Worm (Caenorhabditis elegans) whole organism, midembryonic: ENCODE results near the gene lgc-11.

Experiments used
- T22C8.4 ChIP-seq: fragments of 200-800 bp; sonication (Bioruptor generic); IDR thresholded peaks from 2 replicates; pipeline ENCODE4 v1.3.6; 2022; ENCODE audit warnings: missing genetic modification characterization, missing compliant biosample characterization
- cog-1 ChIP-seq: sonication (generic microtip); optimal IDR thresholded peaks from 2 replicates; lab custom pipeline; 2016; ENCODE audit warnings: missing genetic modification characterization, missing compliant biosample characterization
- flt-1 ChIP-seq: fragments of 200-800 bp; sonication (Bioruptor generic); IDR thresholded peaks from 2 replicates; pipeline ENCODE4 v1.3.6; 2022; ENCODE audit warnings: missing genetic modification characterization, missing compliant biosample characterization
- klf-2 ChIP-seq: fragments of 200-800 bp; sonication (Bioruptor generic); conservative IDR thresholded peaks from 2 replicates; pipeline ENCODE4 v1.3.6; 2022; ENCODE audit warnings: missing genetic modification reagents, missing genetic modification characterization, missing compliant biosample characterization
- med-1 ChIP-seq: sonication (generic microtip); optimal IDR thresholded peaks from 2 replicates; lab custom pipeline; 2017; ENCODE audit warnings: missing genetic modification characterization, mild to moderate bottlenecking, missing compliant biosample characterization, antibody characterized with exemption, missing genetic modification reagents; ENCODE audit not compliant: insufficient read depth
- ref-1 ChIP-seq: fragments of 200-800 bp; sonication (Bioruptor generic); conservative IDR thresholded peaks from 2 replicates; pipeline ENCODE4 v1.3.6; 2022; ENCODE audit warnings: missing genetic modification reagents, missing genetic modification characterization, missing compliant biosample characterization
- tab-1 ChIP-seq: fragments of 200-800 bp; sonication (Bioruptor generic); IDR thresholded peaks from 2 replicates; pipeline ENCODE4 v1.3.6; 2022; ENCODE audit warnings: missing genetic modification characterization, missing compliant biosample characterization
- ztf-23 ChIP-seq: fragments of 200-800 bp; sonication (Bioruptor generic); IDR thresholded peaks from 2 replicates; pipeline ENCODE4 v1.3.6; 2022; ENCODE audit warnings: missing genetic modification reagents, missing genetic modification characterization, missing compliant biosample characterization
- ztf-29 ChIP-seq: fragments of 200-800 bp; sonication (Bioruptor generic); IDR thresholded peaks from 2 replicates; pipeline ENCODE4 v1.3.6; 2022; ENCODE audit warnings: missing genetic modification reagents, missing genetic modification characterization, missing compliant biosample characterization

lgc-11 gene

DNA sequence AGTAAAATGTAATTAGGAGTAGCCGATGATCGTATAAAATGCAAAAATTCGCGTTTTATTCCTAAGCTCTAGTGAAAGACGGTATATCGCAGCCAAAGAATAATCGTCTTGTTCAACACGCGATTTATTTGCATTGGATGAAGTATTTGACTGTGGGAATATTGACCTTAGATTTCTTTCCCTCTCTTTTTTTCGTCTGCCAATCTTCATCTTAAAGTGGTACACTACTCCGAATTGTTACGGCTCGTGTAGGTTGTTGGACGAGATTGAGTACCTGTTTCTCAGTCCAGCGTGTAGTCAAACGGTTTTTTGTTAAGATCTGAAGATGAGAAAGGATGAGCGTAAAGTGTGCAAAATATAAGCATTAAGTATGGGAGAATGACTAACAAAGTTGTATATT lies at the start of gene lgc-11:
Gene lgc-11, minus strand, starts transcription at position 101 of the 400 bp plus-strand sequence.
- TF ChIP-seq flt-1 (GFP tag; lab: Robert Waterston, UW) (no peak), ztf-29 (GFP tag; lab: Robert Waterston, UW) (no peak), med-1 (GFP tag; lab: Kevin White, UChicago) (no peak), cog-1 (tag; lab: Kevin White, UChicago) (no peak), klf-2 (GFP tag; lab: Robert Waterston, UW) (no peak), ztf-23 (GFP tag; lab: Robert Waterston, UW) (no peak), T22C8.4 (no peak), ref-1 (GFP tag; lab: Robert Waterston, UW) (no peak), tab-1 (no peak)

ce11 chrX:7554326-7554725 lies 47.9 kb upstream of the lgc-11 start, which contains the start of gene F46C8.8:
TSS of gene F46C8.8 (minus strand) at chrX:7554426.
- TF ChIP-seq klf-2 (GFP tag; lab: Robert Waterston, UW) (no peak), med-1 (GFP tag; lab: Kevin White, UChicago) (no peak), cog-1 (tag; lab: Kevin White, UChicago) (no peak), ztf-29 (GFP tag; lab: Robert Waterston, UW) (no peak), ztf-23 (GFP tag; lab: Robert Waterston, UW) (no peak), flt-1 (GFP tag; lab: Robert Waterston, UW) (no peak), T22C8.4 (no peak), ref-1 (GFP tag; lab: Robert Waterston, UW) (no peak), tab-1 (no peak)

DNA sequence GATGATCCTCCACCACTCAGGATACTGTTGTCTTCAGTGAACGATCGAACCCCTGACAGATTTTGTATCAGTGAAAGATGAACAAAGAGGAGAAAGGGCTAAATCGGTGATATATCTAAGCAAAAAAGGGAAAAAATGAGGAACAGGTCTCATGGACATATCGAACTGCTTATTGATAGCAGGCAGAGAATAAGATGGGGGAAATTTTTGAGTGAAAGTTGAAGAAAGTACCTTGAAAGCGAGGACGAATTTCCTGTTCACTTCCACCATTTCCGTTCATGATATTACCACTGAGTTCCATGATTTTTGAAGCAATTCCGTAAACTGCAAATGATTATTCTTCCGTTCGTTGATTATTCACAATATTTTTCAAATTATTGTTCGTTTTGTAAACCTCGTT lies 46.9 kb upstream of the lgc-11 start:
- TF ChIP-seq klf-2 (GFP tag; lab: Robert Waterston, UW) (no peak), ref-1 (GFP tag; lab: Robert Waterston, UW) (no peak), ztf-29 (GFP tag; lab: Robert Waterston, UW) (no peak), tab-1 (no peak), cog-1 (tag; lab: Kevin White, UChicago) (no peak)

ce11 chrX:7550452-7550851 lies 44.0 kb upstream of the lgc-11 start:
- TF ChIP-seq flt-1 (GFP tag; lab: Robert Waterston, UW) (no peak), cog-1 (tag; lab: Kevin White, UChicago) (no peak), ztf-23 (GFP tag; lab: Robert Waterston, UW) (no peak), ref-1 (GFP tag; lab: Robert Waterston, UW) (no peak), klf-2 (GFP tag; lab: Robert Waterston, UW) (no peak), tab-1 (no peak), T22C8.4 (no peak), med-1 (GFP tag; lab: Kevin White, UChicago) (no peak), ztf-29 (GFP tag; lab: Robert Waterston, UW) (no peak)

DNA sequence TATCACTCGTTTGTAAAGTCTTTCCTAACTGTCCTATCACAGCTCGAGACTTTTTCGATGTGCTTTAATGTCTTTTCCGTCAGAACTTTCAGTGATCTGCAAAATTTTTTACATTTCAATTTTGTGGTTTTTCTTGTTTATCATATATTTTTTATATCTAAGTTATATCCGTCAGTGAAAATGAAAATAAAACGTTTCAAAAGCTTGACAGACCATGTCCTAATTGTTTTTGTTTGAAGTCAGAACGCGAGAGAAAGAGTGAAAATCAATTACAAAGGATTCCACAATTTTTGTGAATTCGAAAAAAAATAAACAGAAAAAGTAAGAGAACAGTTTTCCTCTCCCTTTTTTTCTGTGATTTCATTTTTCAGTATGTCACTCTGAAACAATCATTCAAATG lies 41.7 kb upstream of the lgc-11 start, which contains the start of gene F46C8.1:
Gene F46C8.1, plus strand, starts transcription at position 301 of the 400 bp plus-strand sequence.
- TF ChIP-seq ztf-29 (GFP tag; lab: Robert Waterston, UW) (no peak), T22C8.4 (no peak), ztf-23 (GFP tag; lab: Robert Waterston, UW) (no peak), med-1 (GFP tag; lab: Kevin White, UChicago) (no peak), klf-2 (GFP tag; lab: Robert Waterston, UW) (no peak), flt-1 (GFP tag; lab: Robert Waterston, UW) (no peak), ref-1 (GFP tag; lab: Robert Waterston, UW) (no peak), cog-1 (tag; lab: Kevin White, UChicago) (no peak), tab-1 (no peak)

ce11 chrX:7547696-7548095 lies 41.3 kb upstream of the lgc-11 start:
- no peak for TF ChIP-seq ztf-29 (GFP tag; lab: Robert Waterston, UW)
- no peak for TF ChIP-seq ref-1 (GFP tag; lab: Robert Waterston, UW)

DNA sequence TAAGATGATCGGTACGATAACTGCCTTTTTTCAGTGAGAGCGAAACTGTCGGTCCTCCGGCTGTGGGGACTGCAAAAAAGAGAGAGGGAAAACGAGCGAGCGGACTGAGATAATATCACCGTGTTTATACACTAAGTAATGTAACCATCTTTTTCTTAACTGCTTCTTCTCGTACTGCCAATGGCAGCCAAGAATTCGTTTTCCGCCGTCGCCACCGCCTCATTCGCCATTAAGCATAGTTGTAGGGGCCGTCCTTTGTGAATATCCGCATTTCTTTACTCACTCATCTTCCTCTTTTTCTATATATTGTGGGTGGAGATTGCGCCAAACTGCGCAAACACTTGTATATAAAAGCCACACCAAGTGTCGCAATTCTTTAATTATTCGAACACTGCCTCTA lies 40.1 kb upstream of the lgc-11 start, which contains the start of gene col-174:
Gene col-174, plus strand, starts transcription at position 301 of the 400 bp plus-strand sequence.
- TF ChIP-seq cog-1 (tag; lab: Kevin White, UChicago) (no peak), tab-1 (no peak), klf-2 (GFP tag; lab: Robert Waterston, UW) (no peak), T22C8.4 (no peak), med-1 (GFP tag; lab: Kevin White, UChicago) (no peak)

ce11 chrX:7541078-7541477 lies 34.6 kb upstream of the lgc-11 start:
- TF ChIP-seq flt-1 (GFP tag; lab: Robert Waterston, UW), result no peak
- no peak for TF ChIP-seq tab-1
- no peak for TF ChIP-seq ref-1 (GFP tag; lab: Robert Waterston, UW)
- no peak for TF ChIP-seq cog-1 (tag; lab: Kevin White, UChicago)
- TF ChIP-seq T22C8.4, result no peak
- TF ChIP-seq klf-2 (GFP tag; lab: Robert Waterston, UW), result no peak
- TF ChIP-seq ztf-23 (GFP tag; lab: Robert Waterston, UW), result no peak
- TF ChIP-seq med-1 (GFP tag; lab: Kevin White, UChicago), result no peak
- no peak for TF ChIP-seq ztf-29 (GFP tag; lab: Robert Waterston, UW)

DNA sequence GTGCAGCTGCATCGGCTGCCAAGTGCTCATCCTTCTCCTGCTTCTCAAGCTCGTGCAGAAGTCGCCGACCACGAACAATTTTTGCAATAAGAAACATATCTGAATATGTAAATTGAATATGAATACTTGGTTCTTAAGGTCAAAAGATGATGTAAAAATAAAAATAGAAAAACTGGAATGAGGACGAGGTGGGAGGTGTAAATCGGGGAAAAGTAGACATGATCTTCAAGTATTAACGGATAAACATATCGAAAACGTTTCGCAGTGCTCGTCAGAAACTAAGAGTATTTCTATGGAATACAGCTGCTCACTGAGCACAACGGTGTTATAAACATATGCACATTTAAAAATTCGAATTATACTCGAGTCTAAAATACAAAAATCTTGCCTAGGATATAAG lies 33.6 kb upstream of the lgc-11 start, which contains the start of gene glb-16:
Gene glb-16, minus strand, starts transcription at position 101 of the 400 bp plus-strand sequence.
- TF ChIP-seq med-1 (GFP tag; lab: Kevin White, UChicago) (no peak), T22C8.4 (no peak), ztf-23 (GFP tag; lab: Robert Waterston, UW) (no peak), klf-2 (GFP tag; lab: Robert Waterston, UW) (no peak), tab-1 (no peak)

- TF ChIP-seq tab-1 (no peak), cog-1 (tag; lab: Kevin White, UChicago) (no peak), T22C8.4 (no peak), med-1 (GFP tag; lab: Kevin White, UChicago) (no peak), ref-1 (GFP tag; lab: Robert Waterston, UW) (no peak), ztf-23 (GFP tag; lab: Robert Waterston, UW) (no peak), ztf-29 (GFP tag; lab: Robert Waterston, UW) (no peak), klf-2 (GFP tag; lab: Robert Waterston, UW) (no peak), flt-1 (GFP tag; lab: Robert Waterston, UW) (no peak)
These were observed 31.4 kb upstream of the lgc-11 start, which contains the start of gene dpy-7 for ce11 chrX:7537742-7538268. TSS of gene dpy-7 (minus strand) at chrX:7537792.
